Fruit fly (Drosophila melanogaster) whole organism, embryonic: ENCODE results near the gene srl.

ENCODE experiments used
- Aef1 ChIP-seq: fragments of 200-800 bp; sonication (Bioruptor generic); IDR thresholded peaks from 3 replicates; pipeline ENCODE4 v1.3.6; 2022; ENCODE audit warnings: missing biosample characterization, missing genetic modification characterization
- Bdp1 ChIP-seq: fragments of 200-800 bp; sonication (Bioruptor generic); optimal IDR thresholded peaks from 3 replicates; lab custom pipeline; 2016; ENCODE audit warnings: missing biosample characterization, missing genetic modification characterization
- CG11398 ChIP-seq: fragments of 200-800 bp; sonication (Bioruptor generic); optimal IDR thresholded peaks from 2 replicates; lab custom pipeline; 2016; ENCODE audit warnings: missing biosample characterization, missing genetic modification characterization
- CG14965 ChIP-seq: fragments of 200-800 bp; sonication (Bioruptor generic); optimal IDR thresholded peaks from 2 replicates; lab custom pipeline; 2016; ENCODE audit warnings: missing biosample characterization, missing genetic modification characterization, borderline replicate concordance
- CG15696 ChIP-seq: fragments of 200-800 bp; sonication (Bioruptor generic); optimal IDR thresholded peaks from 2 replicates; lab custom pipeline; 2019; ENCODE audit warnings: missing biosample characterization, mild to moderate bottlenecking, missing genetic modification characterization, moderate library complexity
- CG16779 ChIP-seq: fragments of 200-800 bp; sonication (Bioruptor generic); IDR thresholded peaks from 2 replicates; pipeline ENCODE4 v1.3.6; 2022; ENCODE audit warnings: missing biosample characterization, missing genetic modification characterization
- CG16813 ChIP-seq: fragments of 200-800 bp; sonication (Bioruptor generic); IDR thresholded peaks from 3 replicates; pipeline ENCODE4 v1.3.6; 2022; ENCODE audit warnings: missing biosample characterization, missing genetic modification characterization; ENCODE audit not compliant: partially characterized antibody
- CG17359 ChIP-seq: fragments of 200-800 bp; sonication (Bioruptor generic); optimal IDR thresholded peaks from 3 replicates; lab custom pipeline; 2018; ENCODE audit warnings: missing biosample characterization, mild to moderate bottlenecking, missing genetic modification characterization, moderate library complexity
- CG17385 ChIP-seq: fragments of 200-800 bp; sonication (Bioruptor generic); optimal IDR thresholded peaks from 3 replicates; lab custom pipeline; 2018; ENCODE audit warnings: missing biosample characterization, mild to moderate bottlenecking, missing genetic modification characterization
- CG2120 ChIP-seq: fragments of 200-800 bp; sonication (Bioruptor generic); optimal IDR thresholded peaks from 3 replicates; lab custom pipeline; 2016; ENCODE audit warnings: missing biosample characterization, missing genetic modification characterization
- CG2875 ChIP-seq: fragments of 200-800 bp; sonication (Bioruptor generic); optimal IDR thresholded peaks from 2 replicates; lab custom pipeline; 2017; ENCODE audit warnings: missing biosample characterization, mild to moderate bottlenecking, missing genetic modification characterization, missing genetic modification reagents
- CG33557 ChIP-seq: fragments of 200-800 bp; sonication (Bioruptor generic); optimal IDR thresholded peaks from 2 replicates; lab custom pipeline; 2019; ENCODE audit warnings: missing biosample characterization, mild to moderate bottlenecking, missing genetic modification characterization, moderate library complexity
- CG4707 ChIP-seq: fragments of 200-800 bp; sonication (Bioruptor generic); optimal IDR thresholded peaks from 2 replicates; lab custom pipeline; 2018; ENCODE audit warnings: missing biosample characterization, mild to moderate bottlenecking, missing genetic modification characterization, moderate library complexity
- CG8290 ChIP-seq, 3 experiments: fragments of 200-800 bp; sonication (Bioruptor generic); optimal IDR thresholded peaks; 2 replicates each; lab custom pipeline; 2016 to 2019; ENCODE audit warnings: missing biosample characterization in 3 of 3, missing genetic modification characterization in 3 of 3, mild to moderate bottlenecking in 2 of 3, moderate library complexity in 1 of 3
- CG8359 ChIP-seq: fragments of 200-800 bp; sonication (Bioruptor generic); optimal IDR thresholded peaks from 2 replicates; lab custom pipeline; 2017; ENCODE audit warnings: missing biosample characterization, mild to moderate bottlenecking, missing genetic modification characterization, borderline replicate concordance
- CG9727 ChIP-seq: fragments of 200-800 bp; sonication (Bioruptor generic); optimal IDR thresholded peaks from 3 replicates; lab custom pipeline; 2017; ENCODE audit warnings: missing biosample characterization, mild to moderate bottlenecking, missing genetic modification characterization
- CG9797 ChIP-seq: fragments of 200-800 bp; sonication (Bioruptor generic); optimal IDR thresholded peaks from 3 replicates; lab custom pipeline; 2018; ENCODE audit warnings: missing biosample characterization, mild to moderate bottlenecking, missing genetic modification characterization
- Chrac-16 ChIP-seq: fragments of 200-800 bp; sonication (Bioruptor generic); optimal IDR thresholded peaks from 3 replicates; lab custom pipeline; 2016; ENCODE audit warnings: missing biosample characterization, missing genetic modification characterization
- Doc2 ChIP-seq: fragments of 200-800 bp; sonication (Bioruptor generic); IDR thresholded peaks from 2 replicates; pipeline ENCODE4 v1.3.6; 2022; ENCODE audit warnings: missing biosample characterization, missing genetic modification characterization
- Ets65A ChIP-seq: fragments of 200-800 bp; sonication (Bioruptor generic); peaks from one replicate; lab custom pipeline; 2016; ENCODE audit warnings: missing biosample characterization, missing genetic modification characterization
- HLH3B ChIP-seq: fragments of 200-800 bp; sonication (Bioruptor generic); IDR thresholded peaks from 2 replicates; pipeline ENCODE4 v1.3.6; 2022; ENCODE audit warnings: missing biosample characterization, missing genetic modification characterization
- Hr39 ChIP-seq: fragments of >200 bp; optimal IDR thresholded peaks from 2 replicates; lab custom pipeline; 2017
- Myb ChIP-seq: fragments of 200-800 bp; sonication (Bioruptor generic); optimal IDR thresholded peaks from 2 replicates; lab custom pipeline; 2016; ENCODE audit warnings: missing biosample characterization, missing genetic modification characterization
- Oli ChIP-seq: fragments of 200-800 bp; sonication (Bioruptor generic); optimal IDR thresholded peaks from 2 replicates; lab custom pipeline; 2018; ENCODE audit warnings: missing biosample characterization, mild to moderate bottlenecking, missing genetic modification characterization, moderate library complexity
- Ptx1 ChIP-seq: fragments of 200-800 bp; sonication (Bioruptor generic); IDR thresholded peaks from 2 replicates; pipeline ENCODE4 v1.3.6; 2022; ENCODE audit warnings: missing biosample characterization, missing genetic modification characterization
- Scr ChIP-seq: fragments of 200-800 bp; sonication (Bioruptor generic); IDR thresholded peaks from 2 replicates; pipeline ENCODE4 v1.3.6; 2022; ENCODE audit warnings: missing biosample characterization, missing genetic modification characterization; ENCODE audit not compliant: partially characterized antibody
- Sox100B ChIP-seq: fragments of 200-800 bp; sonication (Bioruptor generic); optimal IDR thresholded peaks from 3 replicates; lab custom pipeline; 2018; ENCODE audit warnings: missing biosample characterization, mild to moderate bottlenecking, missing genetic modification characterization
- Xbp1 ChIP-seq: fragments of 200-800 bp; sonication (Bioruptor generic); optimal IDR thresholded peaks from 3 replicates; lab custom pipeline; 2016; ENCODE audit warnings: missing biosample characterization, mild to moderate bottlenecking, missing genetic modification characterization
- abd-A ChIP-seq: fragments of 200-800 bp; sonication (Bioruptor generic); optimal IDR thresholded peaks from 3 replicates; lab custom pipeline; 2019; ENCODE audit warnings: missing biosample characterization, mild to moderate bottlenecking, missing genetic modification characterization, moderate library complexity
- bigmax ChIP-seq: fragments of 200-800 bp; sonication (Bioruptor generic); optimal IDR thresholded peaks from 2 replicates; lab custom pipeline; 2018; ENCODE audit warnings: missing biosample characterization, mild to moderate bottlenecking, missing genetic modification characterization
- cato ChIP-seq: fragments of 200-800 bp; sonication (Bioruptor generic); optimal IDR thresholded peaks from 2 replicates; lab custom pipeline; 2016; ENCODE audit warnings: missing biosample characterization, missing genetic modification characterization, borderline replicate concordance
- caup ChIP-seq: fragments of 200-800 bp; sonication (Bioruptor generic); optimal IDR thresholded peaks from 3 replicates; lab custom pipeline; 2017; ENCODE audit warnings: missing biosample characterization, mild to moderate bottlenecking, missing genetic modification characterization, moderate library complexity; ENCODE audit not compliant: severe bottlenecking
- crc ChIP-seq: fragments of 200-800 bp; sonication (Bioruptor generic); optimal IDR thresholded peaks from 2 replicates; lab custom pipeline; 2016; ENCODE audit warnings: missing biosample characterization, missing genetic modification characterization
- dpn ChIP-seq, 2 experiments: fragments of 200-800 bp; sonication (Bioruptor generic); optimal IDR thresholded peaks; 3 replicates each; lab custom pipeline; 2016; ENCODE audit warnings: missing biosample characterization in 2 of 2, missing genetic modification characterization in 2 of 2
- en ChIP-seq: fragments of 200-800 bp; sonication (Bioruptor generic); optimal IDR thresholded peaks from 2 replicates; lab custom pipeline; 2016; ENCODE audit warnings: missing biosample characterization, missing genetic modification characterization
- eve ChIP-seq, 2 experiments: fragments of >200 bp; optimal IDR thresholded peaks; 2 replicates each; lab custom pipeline; 2017; ENCODE audit warnings: missing biosample characterization in 2 of 2, missing genetic modification characterization in 2 of 2
- gro ChIP-seq: fragments of 200-800 bp; sonication (Bioruptor generic); optimal IDR thresholded peaks from 2 replicates; lab custom pipeline; 2016; ENCODE audit warnings: missing biosample characterization, missing genetic modification characterization
- jing ChIP-seq: fragments of 200-800 bp; sonication (Bioruptor generic); optimal IDR thresholded peaks from 2 replicates; lab custom pipeline; 2018; ENCODE audit warnings: missing biosample characterization, mild to moderate bottlenecking, missing genetic modification characterization
- kay ChIP-seq: fragments of 200-800 bp; sonication (Bioruptor generic); optimal IDR thresholded peaks from 2 replicates; lab custom pipeline; 2016; ENCODE audit warnings: missing biosample characterization, missing genetic modification characterization
- lola ChIP-seq, 3 experiments: fragments of >200 bp in 2 of 3; fragments of 200-800 bp in 1 of 3; sonication (Bioruptor generic) in 1 of 3; optimal IDR thresholded peaks; 2 replicates each; lab custom pipeline; 2017 to 2019; ENCODE audit warnings: missing biosample characterization in 3 of 3, missing genetic modification characterization in 3 of 3, mild to moderate bottlenecking in 1 of 3, moderate library complexity in 1 of 3
- maf-S ChIP-seq: fragments of 200-800 bp; sonication (Bioruptor generic); optimal IDR thresholded peaks from 2 replicates; lab custom pipeline; 2016; ENCODE audit warnings: missing biosample characterization, missing genetic modification characterization
- nmo ChIP-seq: fragments of 200-800 bp; sonication (Bioruptor generic); optimal IDR thresholded peaks from 2 replicates; lab custom pipeline; 2018; ENCODE audit warnings: missing biosample characterization, mild to moderate bottlenecking, missing genetic modification characterization, moderate library complexity
- psq ChIP-seq: fragments of 200-800 bp; sonication (Bioruptor generic); optimal IDR thresholded peaks from 2 replicates; lab custom pipeline; 2017; ENCODE audit warnings: missing biosample characterization, missing genetic modification characterization
- scrt ChIP-seq: fragments of 200-800 bp; sonication (Bioruptor generic); optimal IDR thresholded peaks from 2 replicates; lab custom pipeline; 2018; ENCODE audit warnings: missing biosample characterization, mild to moderate bottlenecking, missing genetic modification characterization, moderate library complexity
- sens ChIP-seq: fragments of 200-800 bp; sonication (Bioruptor generic); peaks from one replicate; lab custom pipeline; 2016; ENCODE audit warnings: missing biosample characterization, missing genetic modification characterization
- sob ChIP-seq: fragments of 200-800 bp; sonication (Bioruptor generic); IDR thresholded peaks from 2 replicates; pipeline ENCODE4 v1.3.6; 2022; ENCODE audit warnings: missing biosample characterization, missing genetic modification characterization
- trh ChIP-seq: fragments of 200-800 bp; sonication (Bioruptor generic); optimal IDR thresholded peaks from 2 replicates; lab custom pipeline; 2016; ENCODE audit warnings: missing biosample characterization, missing genetic modification characterization
- tx ChIP-seq: fragments of 200-800 bp; sonication (Bioruptor generic); optimal IDR thresholded peaks from 2 replicates; lab custom pipeline; 2016; ENCODE audit warnings: missing biosample characterization, missing genetic modification characterization
- zfh1 ChIP-seq: fragments of 200-800 bp; sonication (Bioruptor generic); IDR thresholded peaks from 3 replicates; pipeline ENCODE4 v1.3.6; 2022; ENCODE audit warnings: missing biosample characterization, missing genetic modification characterization

srl gene

dm6 chr3R:4402884-4403705 lies 26.0 kb downstream of the srl start, which contains the start of gene lost (continued):
- TF ChIP-seq CG17385 (peak; percentile 38), bigmax (peak; percentile 41), caup (GFP tag; lab: Kevin White, UChicago) (peak; percentile 44), lola (GFP tag; optimal IDR thresholded peaks at IDR 0.05; lab: Kevin White, UChicago) (no peak), Chrac-16 (GFP tag; lab: Kevin White, UChicago) (no peak), Ets65A (GFP tag; lab: Kevin White, UChicago) (peak; percentile 71), cato (GFP tag; lab: Kevin White, UChicago) (no peak), Doc2 (GFP tag; lab: Robert Waterston, UW) (no peak), CG11398 (GFP tag; lab: Kevin White, UChicago) (no peak), Aef1 (GFP tag; lab: Robert Waterston, UW) (no peak), dpn (GFP tag; optimal IDR thresholded peaks at IDR 0.05; lab: Kevin White, UChicago) (peak in 1 of 2 experiments; percentile 25), Myb (peak; percentile 47), CG16779 (GFP tag; lab: Robert Waterston, UW) (no peak; the same call in 1 of the 2 replicates), Bdp1 (GFP tag; lab: Kevin White, UChicago) (no peak), CG4707 (GFP tag; lab: Kevin White, UChicago) (no peak), Sox100B (no peak), CG9797 (GFP tag; lab: Kevin White, UChicago) (peak; percentile 44), CG33557 (GFP tag; lab: Kevin White, UChicago) (no peak), kay (GFP tag; lab: Kevin White, UChicago) (no peak), Ptx1 (GFP tag; lab: Robert Waterston, UW) (peak; percentile 25; the same call in 1 of the 2 replicates), Hr39 (lab: Kevin White, UChicago) (no peak), sens (GFP tag; lab: Kevin White, UChicago) (peak; percentile 84), CG14965 (no peak), eve (GFP tag; optimal IDR thresholded peaks at IDR 0.05; lab: Kevin White, UChicago) (peak in 1 of 2 experiments; percentile 14), abd-A (no peak), en (GFP tag; lab: Kevin White, UChicago) (no peak), CG8359 (no peak), CG2120 (GFP tag; lab: Kevin White, UChicago) (peak; percentile 48), psq (GFP tag; lab: Kevin White, UChicago) (no peak), tx (GFP tag; lab: Kevin White, UChicago) (no peak), scrt (GFP tag; lab: Kevin White, UChicago) (no peak), gro (GFP tag; lab: Kevin White, UChicago) (no peak), Scr (peak; percentile 98), nmo (peak; percentile 51), trh (GFP tag; lab: Kevin White, UChicago) (no peak), CG2875 (GFP tag; lab: Kevin White, UChicago) (no peak), Oli (no peak), zfh1 (GFP tag; lab: Robert Waterston, UW) (0 out of 3 replicates have a peak, but pooled peaks have one; percentile 29), crc (GFP tag; lab: Kevin White, UChicago) (no peak), Xbp1 (GFP tag; lab: Kevin White, UChicago) (peak; percentile 13), CG16813 (peak; percentile 98), HLH3B (GFP tag; lab: Robert Waterston, UW) (no peak), jing (GFP tag; lab: Kevin White, UChicago) (no peak), sob (GFP tag; lab: Robert Waterston, UW) (peak; percentile 61), CG15696 (tag; lab: Kevin White, UChicago) (no peak), maf-S (no peak), CG9727 (peak; percentile 33), CG17359 (tag; lab: Kevin White, UChicago) (no peak), CG8290 (GFP tag; optimal IDR thresholded peaks at IDR 0.05; lab: Kevin White, UChicago) (no peak), CG8290 (tag; optimal IDR thresholded peaks at IDR 0.05; lab: Kevin White, UChicago) (peak; percentile 41 to 71)
